Worm (Caenorhabditis elegans) whole organism, late embryonic: ENCODE measurements around the gene R02F2.7.

Experiments used
- K09A11.1 ChIP-seq: sonication (generic microtip); optimal IDR thresholded peaks from 2 replicates; lab custom pipeline; 2017; ENCODE audit warnings: antibody characterized with exemption, mild to moderate bottlenecking, missing genetic modification characterization, missing compliant biosample characterization; ENCODE audit not compliant: insufficient read depth
- ceh-18 ChIP-seq: sonication (generic microtip); optimal IDR thresholded peaks from 2 replicates; lab custom pipeline; 2016; ENCODE audit warnings: missing genetic modification characterization, missing compliant biosample characterization
- fkh-10 ChIP-seq: fragments of 150-350 bp; optimal IDR thresholded peaks from 2 replicates; lab custom pipeline; 2014; ENCODE audit warnings: missing biosample characterization, missing genetic modification reagents, missing genetic modification characterization
- nhr-11 ChIP-seq: fragments of 150-350 bp; optimal IDR thresholded peaks from 2 replicates; lab custom pipeline; 2014; ENCODE audit warnings: missing biosample characterization, missing genetic modification characterization
- pat-9 ChIP-seq: fragments of 200-800 bp; sonication (Bioruptor generic); optimal IDR thresholded peaks from 2 replicates; lab custom pipeline; 2018; ENCODE audit warnings: mild to moderate bottlenecking, missing genetic modification characterization, moderate library complexity, missing compliant biosample characterization
- pha-4 ChIP-seq: fragments of 150-350 bp; optimal IDR thresholded peaks from 2 replicates; lab custom pipeline; 2018; ENCODE audit warnings: missing biosample characterization, missing genetic modification reagents, missing genetic modification characterization
- ztf-16 ChIP-seq: sonication (generic microtip); optimal IDR thresholded peaks from 2 replicates; lab custom pipeline; 2017; ENCODE audit warnings: missing genetic modification characterization, missing compliant biosample characterization

ce11 chrIII:5478011-5478410 lies 5.6 kb downstream of the R02F2.7 start, which contains the start of gene R02F2.10:
- TF ChIP-seq pha-4 (tag; lab: Kevin White, UChicago) (no peak), ztf-16 (tag; lab: Kevin White, UChicago) (no peak), pat-9 (tag; lab: Kevin White, UChicago) (no peak), fkh-10 (GFP tag; lab: Kevin White, UChicago) (no peak), K09A11.1 (tag; lab: Kevin White, UChicago) (no peak), ceh-18 (tag; lab: Kevin White, UChicago) (no peak), nhr-11 (no peak)
